Worm (Caenorhabditis elegans) whole organism, young adult: ENCODE data around the gene mau-8.

Experiments used
- B0035.1 ChIP-seq: sonication (generic microtip); optimal IDR thresholded peaks from 2 replicates; lab custom pipeline; 2016; ENCODE audit warnings: missing genetic modification characterization, mild to moderate bottlenecking, missing compliant biosample characterization, missing genotype, missing genetic modification reagents
- B0261.1 ChIP-seq: sonication (generic microtip); optimal IDR thresholded peaks from 2 replicates; lab custom pipeline; 2016; ENCODE audit warnings: mild to moderate bottlenecking, missing genetic modification characterization, moderate library complexity, missing compliant biosample characterization
- C06A6.2 ChIP-seq: fragments of 200-800 bp; sonication (Bioruptor generic); conservative IDR thresholded peaks from 2 replicates; pipeline ENCODE4 v1.3.6; 2022; ENCODE audit warnings: missing genetic modification characterization, missing compliant biosample characterization
- C17E4.6 ChIP-seq: fragments of 200-800 bp; sonication (Bioruptor generic); IDR thresholded peaks from 2 replicates; pipeline ENCODE4 v1.3.6; 2022; ENCODE audit warnings: missing genetic modification reagents, missing genetic modification characterization, missing compliant biosample characterization
- F10E7.11 ChIP-seq: sonication (generic microtip); optimal IDR thresholded peaks from 2 replicates; lab custom pipeline; 2017; ENCODE audit warnings: mild to moderate bottlenecking, missing genetic modification characterization, moderate library complexity, missing compliant biosample characterization
- F23B12.7 ChIP-seq: sonication (generic microtip); optimal IDR thresholded peaks from 2 replicates; lab custom pipeline; 2017; ENCODE audit warnings: missing genetic modification characterization, mild to moderate bottlenecking, missing compliant biosample characterization, antibody characterized with exemption, moderate library complexity; ENCODE audit not compliant: insufficient read depth
- F39B2.1 ChIP-seq: fragments of 200-800 bp; sonication (Bioruptor generic); IDR thresholded peaks from 2 replicates; pipeline ENCODE4 v1.3.6; 2022; ENCODE audit warnings: missing genetic modification reagents, missing genetic modification characterization, missing compliant biosample characterization
- F49E8.2 ChIP-seq: sonication (generic microtip); optimal IDR thresholded peaks from 3 replicates; lab custom pipeline; 2017; ENCODE audit warnings: missing genetic modification characterization, mild to moderate bottlenecking, missing compliant biosample characterization, antibody characterized with exemption, moderate library complexity; ENCODE audit not compliant: insufficient read depth
- F55B11.4 ChIP-seq: sonication (generic microtip); optimal IDR thresholded peaks from 2 replicates; lab custom pipeline; 2016; ENCODE audit warnings: missing compliant biosample characterization, missing genetic modification characterization, borderline replicate concordance; ENCODE audit not compliant: insufficient read depth
- F57A8.1 ChIP-seq: fragments of 200-800 bp; sonication (Bioruptor generic); optimal IDR thresholded peaks from 2 replicates; lab custom pipeline; 2018; ENCODE audit warnings: mild to moderate bottlenecking, missing genetic modification characterization, moderate library complexity, missing compliant biosample characterization
- K11D2.4 ChIP-seq: fragments of 200-800 bp; sonication (Bioruptor generic); IDR thresholded peaks from 2 replicates; pipeline ENCODE4 v1.3.6; 2022; ENCODE audit warnings: missing genetic modification reagents, missing genetic modification characterization, missing compliant biosample characterization
- T07F8.4 ChIP-seq: sonication (generic microtip); optimal IDR thresholded peaks from 2 replicates; lab custom pipeline; 2016; ENCODE audit warnings: mild to moderate bottlenecking, missing genetic modification characterization, moderate library complexity, missing compliant biosample characterization
- T26A5.8 ChIP-seq: sonication (generic microtip); optimal IDR thresholded peaks from 2 replicates; lab custom pipeline; 2016; ENCODE audit warnings: missing genetic modification characterization, missing compliant biosample characterization
- ama-1 ChIP-seq, 3 experiments: fragments of 150-350 bp in 1 of 3; sonication (generic microtip) in 2 of 3; optimal IDR thresholded peaks; 2 replicates each; lab custom pipeline; 2014 to 2018; ENCODE audit warnings: missing biosample characterization in 2 of 3, missing genetic modification characterization in 2 of 3, missing genetic modification reagents in 2 of 3
- aptf-2 ChIP-seq: fragments of 200-800 bp; sonication (Bioruptor generic); conservative IDR thresholded peaks from 2 replicates; pipeline ENCODE4 v1.3.6; 2022; ENCODE audit warnings: missing genetic modification reagents, missing genetic modification characterization, missing compliant biosample characterization
- aptf-3 ChIP-seq: fragments of 200-800 bp; sonication (Bioruptor generic); IDR thresholded peaks from 2 replicates; pipeline ENCODE4 v1.3.6; 2022; ENCODE audit warnings: missing genetic modification characterization, missing compliant biosample characterization
- athp-1 ChIP-seq: sonication (generic microtip); optimal IDR thresholded peaks from 2 replicates; lab custom pipeline; 2017; ENCODE audit warnings: mild to moderate bottlenecking, missing genetic modification characterization, missing compliant biosample characterization
- bed-1 ChIP-seq: fragments of 200-800 bp; sonication (Bioruptor generic); IDR thresholded peaks from 2 replicates; pipeline ENCODE4 v1.3.6; 2022; ENCODE audit warnings: missing genetic modification reagents, missing genetic modification characterization, missing compliant biosample characterization
- ceh-27 ChIP-seq: fragments of 200-800 bp; sonication (Bioruptor generic); optimal IDR thresholded peaks from 2 replicates; lab custom pipeline; 2018; ENCODE audit warnings: mild to moderate bottlenecking, missing genetic modification characterization, moderate library complexity, missing compliant biosample characterization
- ceh-58 ChIP-seq: fragments of 200-800 bp; sonication (Bioruptor generic); IDR thresholded peaks from 2 replicates; pipeline ENCODE4 v1.3.6; 2022; ENCODE audit warnings: missing genetic modification characterization, missing compliant biosample characterization
- efl-1 ChIP-seq: fragments of 150-350 bp; optimal IDR thresholded peaks from 2 replicates; lab custom pipeline; 2014; ENCODE audit warnings: missing biosample characterization, missing genetic modification reagents, missing genetic modification characterization
- egrh-3 ChIP-seq: fragments of 200-800 bp; sonication (Bioruptor generic); IDR thresholded peaks from 2 replicates; pipeline ENCODE4 v1.3.6; 2022; ENCODE audit warnings: missing genetic modification reagents, missing genetic modification characterization, missing compliant biosample characterization
- gei-17 ChIP-seq: fragments of 200-800 bp; sonication (Bioruptor generic); optimal IDR thresholded peaks from 2 replicates; lab custom pipeline; 2018; ENCODE audit warnings: mild to moderate bottlenecking, missing genetic modification characterization, missing compliant biosample characterization
- hlh-26 ChIP-seq: fragments of 200-800 bp; sonication (Bioruptor generic); conservative IDR thresholded peaks from 2 replicates; pipeline ENCODE4 v1.3.6; 2022; ENCODE audit warnings: missing genetic modification reagents, missing genetic modification characterization, missing compliant biosample characterization
- hmg-1.2 ChIP-seq: fragments of 200-800 bp; sonication (Bioruptor generic); IDR thresholded peaks from 2 replicates; pipeline ENCODE4 v1.3.6; 2022; ENCODE audit warnings: missing genetic modification reagents, missing genetic modification characterization, missing compliant biosample characterization
- let-526 ChIP-seq: fragments of 200-800 bp; sonication (Bioruptor generic); IDR thresholded peaks from 2 replicates; pipeline ENCODE4 v1.3.6; 2022; ENCODE audit warnings: missing genetic modification reagents, missing genetic modification characterization, missing compliant biosample characterization
- lin-26 ChIP-seq: fragments of 200-800 bp; sonication (Bioruptor generic); IDR thresholded peaks from 2 replicates; pipeline ENCODE4 v1.3.6; 2022; ENCODE audit warnings: missing genetic modification reagents, missing genetic modification characterization, missing compliant biosample characterization
- lin-35 ChIP-seq, 3 experiments: fragments of 150-350 bp in 2 of 3; sonication (generic microtip) in 1 of 3; optimal IDR thresholded peaks; 2 replicates each; lab custom pipeline; 2014 to 2018; ENCODE audit warnings: missing biosample characterization in 3 of 3, missing genetic modification characterization in 3 of 3, missing genetic modification reagents in 3 of 3
- lin-40 ChIP-seq: sonication (generic microtip); optimal IDR thresholded peaks from 2 replicates; lab custom pipeline; 2016; ENCODE audit warnings: missing genetic modification characterization, mild to moderate bottlenecking, missing compliant biosample characterization, missing genotype, missing genetic modification reagents
- lsl-1 ChIP-seq: fragments of 200-800 bp; sonication (Bioruptor generic); optimal IDR thresholded peaks from 2 replicates; lab custom pipeline; 2018; ENCODE audit warnings: mild to moderate bottlenecking, missing genetic modification characterization, moderate library complexity, missing compliant biosample characterization
- madf-6 ChIP-seq: fragments of 200-800 bp; sonication (Bioruptor generic); IDR thresholded peaks from 2 replicates; pipeline ENCODE4 v1.3.6; 2022; ENCODE audit warnings: missing genetic modification reagents, missing genetic modification characterization, missing compliant biosample characterization
- madf-8 ChIP-seq: fragments of 200-800 bp; sonication (Bioruptor generic); conservative IDR thresholded peaks from 2 replicates; pipeline ENCODE4 v1.3.6; 2022; ENCODE audit warnings: missing genetic modification reagents, missing genetic modification characterization, missing compliant biosample characterization
- mel-28 ChIP-seq: sonication (generic microtip); optimal IDR thresholded peaks from 2 replicates; lab custom pipeline; 2016; ENCODE audit warnings: borderline replicate concordance, mild to moderate bottlenecking, missing genetic modification characterization, missing compliant biosample characterization
- nfyb-1 ChIP-seq: fragments of 200-800 bp; sonication (Bioruptor generic); IDR thresholded peaks from 2 replicates; pipeline ENCODE4 v1.3.6; 2022; ENCODE audit warnings: missing genetic modification reagents, missing genetic modification characterization, missing compliant biosample characterization
- nhr-27 ChIP-seq: fragments of 200-800 bp; sonication (Bioruptor generic); optimal IDR thresholded peaks from 2 replicates; lab custom pipeline; 2018; ENCODE audit warnings: mild to moderate bottlenecking, missing genetic modification characterization, moderate library complexity, missing compliant biosample characterization
- nhr-80 ChIP-seq: sonication (generic microtip); optimal IDR thresholded peaks from 2 replicates; lab custom pipeline; 2016; ENCODE audit warnings: missing genetic modification characterization, missing compliant biosample characterization
- rcor-1 ChIP-seq: fragments of 200-800 bp; sonication (Bioruptor generic); IDR thresholded peaks from 2 replicates; pipeline ENCODE4 v1.3.6; 2022; ENCODE audit warnings: missing genetic modification reagents, missing genetic modification characterization, missing compliant biosample characterization
- rec-8 ChIP-seq, 2 experiments: sonication (generic microtip); optimal IDR thresholded peaks; 2 replicates each; lab custom pipeline; 2016; ENCODE audit warnings: mild to moderate bottlenecking in 2 of 2, missing genetic modification characterization in 2 of 2, missing genetic modification reagents in 2 of 2, missing genotype in 2 of 2, missing biosample characterization in 1 of 2, missing compliant biosample characterization in 1 of 2, moderate library complexity in 1 of 2
- sdz-38 ChIP-seq: sonication (generic microtip); optimal IDR thresholded peaks from 2 replicates; lab custom pipeline; 2016; ENCODE audit warnings: missing genotype, missing genetic modification characterization, missing compliant biosample characterization
- tbp1 ChIP-seq: fragments of 200-800 bp; sonication (Bioruptor generic); optimal IDR thresholded peaks from 2 replicates; lab custom pipeline; 2018; ENCODE audit warnings: mild to moderate bottlenecking, missing genetic modification characterization, missing compliant biosample characterization
- zfh-2 ChIP-seq: fragments of 200-800 bp; sonication (Bioruptor generic); conservative IDR thresholded peaks from 2 replicates; pipeline ENCODE4 v1.3.6; 2022; ENCODE audit warnings: missing genetic modification reagents, missing genetic modification characterization, missing compliant biosample characterization
- ztf-26 ChIP-seq: sonication (generic microtip); optimal IDR thresholded peaks from 2 replicates; lab custom pipeline; 2017; ENCODE audit warnings: missing genetic modification characterization, missing compliant biosample characterization

Gene mau-8

ce11 chrIV:13342555-13342954 lies 35.3 kb upstream of the mau-8 start, which contains the start of gene W02A2.5:
Gene W02A2.5 (plus strand): TSS chrIV:13342855.
- TF ChIP-seq F49E8.2 (tag; lab: Kevin White, UChicago): no peak
- TF ChIP-seq T26A5.8 (tag; lab: Kevin White, UChicago): no peak
- TF ChIP-seq tbp1 (GFP tag; lab: Kevin White, UChicago): no peak
- no peak for TF ChIP-seq aptf-2 (GFP tag; lab: Robert Waterston, UW)
- TF ChIP-seq B0261.1 (tag; lab: Kevin White, UChicago): no peak
- TF ChIP-seq sdz-38: no peak
- TF ChIP-seq bed-1 (GFP tag; lab: Robert Waterston, UW): no peak
- TF ChIP-seq rec-8 (tag; optimal IDR thresholded peaks at IDR 0.05; lab: Kevin White, UChicago): no peak
- no peak for TF ChIP-seq let-526 (GFP tag; lab: Robert Waterston, UW)
- no peak for TF ChIP-seq rcor-1 (GFP tag; lab: Robert Waterston, UW)
- no peak for TF ChIP-seq aptf-3 (GFP tag; lab: Robert Waterston, UW)
- no peak for TF ChIP-seq madf-8 (GFP tag; lab: Robert Waterston, UW)

DNA sequence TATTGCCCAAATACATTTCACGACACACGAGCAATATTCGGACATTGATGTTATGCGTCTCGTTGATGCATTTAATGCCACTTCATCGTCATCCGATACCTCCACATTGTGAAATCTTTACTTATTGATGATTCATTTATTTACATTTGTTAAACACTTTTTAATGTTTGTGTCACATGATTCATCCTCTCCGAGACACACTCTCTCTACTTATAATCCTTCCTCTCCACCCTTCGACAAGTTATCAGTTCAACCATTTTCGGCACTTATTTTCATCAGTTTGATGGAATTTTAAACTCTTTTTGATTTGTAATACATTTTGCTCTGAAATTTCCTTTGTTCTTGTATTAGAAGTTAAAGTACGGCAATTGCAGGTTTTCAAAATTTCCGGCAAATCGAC lies 31.7 kb upstream of the mau-8 start:
- TF ChIP-seq nhr-80: peak; percentile 12
- no peak for TF ChIP-seq ama-1 (optimal IDR thresholded peaks at IDR 0.05; lab: Kevin White, UChicago)
- TF ChIP-seq ama-1 (GFP tag; optimal IDR thresholded peaks at IDR 0.05; lab: Kevin White, UChicago): no peak
- no peak for TF ChIP-seq hlh-26
- no peak for TF ChIP-seq nhr-27 (tag; lab: Kevin White, UChicago)
- TF ChIP-seq ztf-26: no peak

- TF ChIP-seq lin-40 (tag; lab: Kevin White, UChicago) (no peak), nhr-80 (peak; percentile 59), hmg-1.2 (GFP tag; lab: Robert Waterston, UW) (no peak), F10E7.11 (tag; lab: Kevin White, UChicago) (no peak), nfyb-1 (GFP tag; lab: Robert Waterston, UW) (peak; percentile 48; the same call in 1 of the 2 replicates)
These were observed 30.5 kb upstream of the mau-8 start, which contains the start of gene W02A2.9 for ce11 chrIV:13347232-13347715. Gene W02A2.9 (plus strand): TSS chrIV:13347665.

- no peak for TF ChIP-seq efl-1 (GFP tag; lab: Kevin White, UChicago)
- peak; percentile 42; the same call in 1 of the 2 replicates for TF ChIP-seq madf-6 (GFP tag; lab: Robert Waterston, UW)
- TF ChIP-seq lin-35 (GFP tag; optimal IDR thresholded peaks at IDR 0.05; lab: Kevin White, UChicago): no peak
- TF ChIP-seq B0035.1: no peak
- no peak for TF ChIP-seq lin-26 (GFP tag; lab: Robert Waterston, UW)
- TF ChIP-seq F23B12.7 (tag; lab: Kevin White, UChicago): no peak
- TF ChIP-seq T07F8.4 (tag; lab: Kevin White, UChicago): no peak
- peak; percentile 72 for TF ChIP-seq athp-1
- no peak for TF ChIP-seq mel-28 (tag; lab: Kevin White, UChicago)
- no peak for TF ChIP-seq rec-8 (tag; optimal IDR thresholded peaks at IDR 0.05; lab: Kevin White, UChicago)
- no peak for TF ChIP-seq F57A8.1 (GFP tag; lab: Kevin White, UChicago)
- TF ChIP-seq F39B2.1 (GFP tag; lab: Robert Waterston, UW): no peak
- no peak for TF ChIP-seq ceh-58 (GFP tag; lab: Robert Waterston, UW)
- no peak for TF ChIP-seq nfyb-1 (GFP tag; lab: Robert Waterston, UW)
- no peak for TF ChIP-seq C17E4.6
- no peak for TF ChIP-seq lsl-1 (GFP tag; lab: Kevin White, UChicago)
- TF ChIP-seq zfh-2 (GFP tag; lab: Robert Waterston, UW): peak; percentile 80
- TF ChIP-seq gei-17 (GFP tag; lab: Kevin White, UChicago): no peak
- TF ChIP-seq F55B11.4 (tag; lab: Kevin White, UChicago): no peak
- TF ChIP-seq aptf-3 (GFP tag; lab: Robert Waterston, UW): 0 out of 2 replicates have a peak, but pooled peaks have one; percentile 63
- TF ChIP-seq tbp1 (GFP tag; lab: Kevin White, UChicago): no peak
- TF ChIP-seq C06A6.2 (GFP tag; lab: Robert Waterston, UW): no peak
- TF ChIP-seq egrh-3 (GFP tag; lab: Robert Waterston, UW): peak; percentile 77; the same call in 1 of the 2 replicates
- no peak for TF ChIP-seq hlh-26
- no peak for TF ChIP-seq K11D2.4 (GFP tag; lab: Robert Waterston, UW)
- TF ChIP-seq ceh-27 (GFP tag; lab: Kevin White, UChicago): no peak
These were observed 29.2 kb upstream of the mau-8 start, which contains the start of gene W02A2.12 for ce11 chrIV:13348592-13348991. Gene W02A2.12 (minus strand): TSS chrIV:13348831.
